Fruit fly (Drosophila melanogaster): ENCODE results near the gene CG4619.

The CG4619 gene

dm6 chr2L:9921401-9921800 is 17.3 kb upstream of the CG4619 start, which contains the start of gene CG4592 (continued):
- TF ChIP-seq usp (GFP tag; optimal IDR thresholded peaks at IDR 0.05) (no peak), Antp (GFP tag; optimal IDR thresholded peaks at IDR 0.05) (peak; percentile 8), CG1024 (GFP tag; IDR thresholded peaks at IDR 0.05) (peak; percentile 25; the same call in 1 of the 2 replicates), MBD-R2 (GFP tag; IDR thresholded peaks at IDR 0.05) (peak; percentile 92), chif (GFP tag; optimal IDR thresholded peaks at IDR 0.05) (peak; percentile 4 to 42), CG31224 (GFP tag; IDR thresholded peaks at IDR 0.05) (peak; percentile 29; the same call in 1 of the 2 replicates), CG10543 (GFP tag; optimal IDR thresholded peaks at IDR 0.05) (no peak), trem (tag; optimal IDR thresholded peaks at IDR 0.05) (peak; percentile 37), CG7357 (GFP tag; IDR thresholded peaks at IDR 0.05) (no peak), Ada2b (GFP tag; IDR thresholded peaks at IDR 0.05) (peak; percentile 66), CG3726 (GFP tag; IDR thresholded peaks at IDR 0.05) (no peak), CG9609 (GFP tag; optimal IDR thresholded peaks at IDR 0.05) (peak; percentile 6), gro (GFP tag; optimal IDR thresholded peaks at IDR 0.05) (peak; percentile 67), hth (optimal IDR thresholded peaks at IDR 0.05) (no peak), lilli (GFP tag; optimal IDR thresholded peaks at IDR 0.05) (peak; percentile 69), bsh (GFP tag; optimal IDR thresholded peaks at IDR 0.05) (peak in 1 of 2 experiments; percentile 70), lab (GFP tag; optimal IDR thresholded peaks at IDR 0.05) (peak; percentile 78), Optix (GFP tag; IDR thresholded peaks at IDR 0.05) (0 out of 3 replicates have a peak, but pooled peaks have one; percentile 34), CG34224 (GFP tag; IDR thresholded peaks at IDR 0.05; ENCODE audit: partially characterized antibody) (0 out of 3 replicates have a peak, but pooled peaks have one; percentile 29), D19A (tag; optimal IDR thresholded peaks at IDR 0.05) (no peak), CG42726 (GFP tag; IDR thresholded peaks at IDR 0.05; ENCODE audit: partially characterized antibody) (no peak), pnt (GFP tag; optimal IDR thresholded peaks at IDR 0.05) (no peak), CG32772 (GFP tag; IDR thresholded peaks at IDR 0.05) (0 out of 2 replicates have a peak, but pooled peaks have one; percentile 22), Mrtf (GFP tag; IDR thresholded peaks at IDR 0.05) (peak; percentile 31; the same call in 2 of the 3 replicates), Trl (optimal IDR thresholded peaks at IDR 0.05) (no peak), Trl (GFP tag; optimal IDR thresholded peaks at IDR 0.05) (no peak), CG30431 (GFP tag; optimal IDR thresholded peaks at IDR 0.05) (no peak), CG16813 (GFP tag; IDR thresholded peaks at IDR 0.05; ENCODE audit: partially characterized antibody) (no peak), H2.0 (GFP tag; IDR thresholded peaks at IDR 0.05) (peak; percentile 66), Atf6 (GFP tag; IDR thresholded peaks at IDR 0.05) (peak; percentile 72), CG4730 (GFP tag; IDR thresholded peaks at IDR 0.05) (no peak), CG30020 (tag; optimal IDR thresholded peaks at IDR 0.05) (peak; percentile 33)

- TF ChIP-seq Rfx (GFP tag; IDR thresholded peaks at IDR 0.05) (peak; percentile 32; the same call in 1 of the 2 replicates), TFAM (GFP tag; optimal IDR thresholded peaks at IDR 0.05) (no peak), CG11560 (tag; IDR thresholded peaks at IDR 0.05) (0 out of 3 replicates have a peak, but pooled peaks have one; percentile 28), CG11456 (GFP tag; IDR thresholded peaks at IDR 0.05) (0 out of 3 replicates have a peak, but pooled peaks have one; percentile 33), CG11247 (GFP tag; IDR thresholded peaks at IDR 0.05) (0 out of 2 replicates have a peak, but pooled peaks have one; percentile 33)
These were observed 13.9 kb upstream of the CG4619 start, which contains the start of the genes TbCMF46 and CG42366 for dm6 chr2L:9924765-9925164. Gene TbCMF46, minus strand, starts transcription at chr2L:9924865. Gene CG42366, plus strand, starts transcription at chr2L:9925161.

- no peak for TF ChIP-seq CG13287 (GFP tag; IDR thresholded peaks at IDR 0.05; ENCODE audit: partially characterized antibody)
- no peak for TF ChIP-seq CG8281 (tag; optimal IDR thresholded peaks at IDR 0.05)
- TF ChIP-seq Rfx (GFP tag; IDR thresholded peaks at IDR 0.05): no peak
- TF ChIP-seq kni (GFP tag; optimal IDR thresholded peaks at IDR 0.05): no peak
- TF ChIP-seq NK7.1 (GFP tag; optimal IDR thresholded peaks at IDR 0.05): no peak
These were observed 8.4 kb upstream of the CG4619 start, which contains the start of gene CG42367 for dm6 chr2L:9930280-9930679. Gene CG42367, plus strand, starts transcription at chr2L:9930580.
